Fruit fly (Drosophila melanogaster) whole organism, embryonic: ENCODE measurements around the gene Pa1.

Source experiments
- Blimp-1 ChIP-seq: fragments of 200-800 bp; sonication (Bioruptor generic); optimal IDR thresholded peaks from 3 replicates; lab custom pipeline; 2018; ENCODE audit warnings: missing biosample characterization, missing genetic modification characterization, mild to moderate bottlenecking, moderate library complexity, missing genetic modification reagents
- CG10147 ChIP-seq: fragments of 200-800 bp; sonication (Bioruptor generic); optimal IDR thresholded peaks from 2 replicates; lab custom pipeline; 2019; ENCODE audit warnings: missing biosample characterization, mild to moderate bottlenecking, missing genetic modification characterization, moderate library complexity
- CG10431 ChIP-seq: fragments of 200-800 bp; sonication (Bioruptor generic); optimal IDR thresholded peaks from 3 replicates; lab custom pipeline; 2018; ENCODE audit warnings: missing biosample characterization, mild to moderate bottlenecking, missing genetic modification characterization
- CG11093 ChIP-seq: fragments of 200-800 bp; sonication (Bioruptor generic); IDR thresholded peaks from 3 replicates; pipeline ENCODE4 v1.3.6; 2022; ENCODE audit warnings: missing biosample characterization, missing genetic modification characterization
- CG11560 ChIP-seq: fragments of 200-800 bp; sonication (Bioruptor generic); IDR thresholded peaks from 3 replicates; pipeline ENCODE4 v1.3.6; 2022; ENCODE audit warnings: missing biosample characterization, missing genetic modification characterization
- CG12299 ChIP-seq: fragments of 200-800 bp; sonication (Bioruptor generic); optimal IDR thresholded peaks from 2 replicates; lab custom pipeline; 2018; ENCODE audit warnings: missing biosample characterization, mild to moderate bottlenecking, missing genetic modification characterization
- CG12769 ChIP-seq: fragments of 200-800 bp; sonication (Bioruptor generic); optimal IDR thresholded peaks from 2 replicates; lab custom pipeline; 2019; ENCODE audit warnings: missing biosample characterization, mild to moderate bottlenecking, missing genetic modification characterization, moderate library complexity
- CG13624 ChIP-seq: fragments of 200-800 bp; sonication (Bioruptor generic); optimal IDR thresholded peaks from 2 replicates; lab custom pipeline; 2016; ENCODE audit warnings: missing biosample characterization, missing genetic modification characterization
- CG14860 ChIP-seq: fragments of 200-800 bp; sonication (Bioruptor generic); IDR thresholded peaks from 3 replicates; pipeline ENCODE4 v1.3.6; 2022; ENCODE audit warnings: missing biosample characterization, missing genetic modification characterization; ENCODE audit not compliant: partially characterized antibody
- CG15601 ChIP-seq: fragments of 200-800 bp; sonication (Bioruptor generic); optimal IDR thresholded peaks from 3 replicates; lab custom pipeline; 2019; ENCODE audit warnings: missing biosample characterization, mild to moderate bottlenecking, missing genetic modification characterization, moderate library complexity
- CG17385 ChIP-seq: fragments of 200-800 bp; sonication (Bioruptor generic); optimal IDR thresholded peaks from 3 replicates; lab custom pipeline; 2018; ENCODE audit warnings: missing biosample characterization, mild to moderate bottlenecking, missing genetic modification characterization
- CG32532 ChIP-seq: fragments of 200-800 bp; sonication (Bioruptor generic); IDR thresholded peaks from 2 replicates; pipeline ENCODE4 v1.3.6; 2022; ENCODE audit warnings: missing biosample characterization, missing genetic modification characterization
- CG32767 ChIP-seq: fragments of 200-800 bp; sonication (Bioruptor generic); IDR thresholded peaks from 2 replicates; pipeline ENCODE4 v1.3.6; 2022; ENCODE audit warnings: missing biosample characterization, missing genetic modification characterization
- CG34422 ChIP-seq: fragments of 200-800 bp; sonication (Bioruptor generic); IDR thresholded peaks from 3 replicates; pipeline ENCODE4 v1.3.6; 2022; ENCODE audit warnings: missing biosample characterization, missing genetic modification characterization
- Dref ChIP-seq: fragments of 200-800 bp; sonication (Bioruptor generic); IDR thresholded peaks from 2 replicates; pipeline ENCODE4 v1.3.6; 2022; ENCODE audit warnings: missing biosample characterization, missing genetic modification characterization
- Drgx ChIP-seq: fragments of 200-800 bp; sonication (Bioruptor generic); IDR thresholded peaks from 2 replicates; pipeline ENCODE4 v1.3.6; 2022; ENCODE audit warnings: missing biosample characterization, missing genetic modification characterization
- E2f2 ChIP-seq: fragments of 200-800 bp; sonication (Bioruptor generic); IDR thresholded peaks from 2 replicates; pipeline ENCODE4 v1.3.6; 2022; ENCODE audit warnings: missing biosample characterization, missing genetic modification characterization
- Ets65A ChIP-seq: fragments of 200-800 bp; sonication (Bioruptor generic); peaks from one replicate; lab custom pipeline; 2016; ENCODE audit warnings: missing biosample characterization, missing genetic modification characterization
- Gug ChIP-seq: fragments of 200-800 bp; sonication (Bioruptor generic); IDR thresholded peaks from 4 replicates; pipeline ENCODE4 v1.3.6; 2022; ENCODE audit warnings: missing biosample characterization, missing genetic modification characterization
- Lhr ChIP-seq: fragments of 200-800 bp; sonication (Bioruptor generic); optimal IDR thresholded peaks from 3 replicates; lab custom pipeline; 2017; ENCODE audit warnings: mild to moderate bottlenecking, missing biosample characterization, missing genetic modification reagents, missing genetic modification characterization
- NC2α ChIP-seq: fragments of 200-800 bp; sonication (Bioruptor generic); optimal IDR thresholded peaks from 2 replicates; lab custom pipeline; 2016; ENCODE audit warnings: missing biosample characterization, missing genetic modification characterization
- NC2β ChIP-seq: fragments of 200-800 bp; sonication (Bioruptor generic); optimal IDR thresholded peaks from 2 replicates; lab custom pipeline; 2016; ENCODE audit warnings: missing biosample characterization, missing genetic modification characterization
- NFAT ChIP-seq: fragments of 200-800 bp; sonication (Bioruptor generic); IDR thresholded peaks from 2 replicates; pipeline ENCODE4 v1.3.6; 2022; ENCODE audit warnings: missing biosample characterization, missing genetic modification characterization
- Pdp1 ChIP-seq, 2 experiments: fragments of 200-800 bp; sonication (Bioruptor generic); optimal IDR thresholded peaks; 3 replicates each; lab custom pipeline; 2016; ENCODE audit warnings: missing biosample characterization in 2 of 2, missing genetic modification characterization in 2 of 2, mild to moderate bottlenecking in 1 of 2, moderate library complexity in 1 of 2
- Sry-β ChIP-seq: fragments of 200-800 bp; sonication (Bioruptor generic); optimal IDR thresholded peaks from 2 replicates; lab custom pipeline; 2018; ENCODE audit warnings: missing biosample characterization, mild to moderate bottlenecking, missing genetic modification characterization, moderate library complexity
- Trl ChIP-seq, 3 experiments: fragments of >200 bp in 2 of 3; fragments of 200-800 bp in 1 of 3; sonication (Bioruptor generic) in 1 of 3; optimal IDR thresholded peaks; 2 replicates in 1 of 3; 3 replicates in 2 of 3; lab custom pipeline; 2016 to 2017; ENCODE audit warnings: missing biosample characterization in 1 of 3, missing genetic modification characterization in 1 of 3
- btn ChIP-seq: fragments of 200-800 bp; sonication (Bioruptor generic); optimal IDR thresholded peaks from 2 replicates; lab custom pipeline; 2016; ENCODE audit warnings: missing biosample characterization, missing genetic modification characterization
- cato ChIP-seq: fragments of 200-800 bp; sonication (Bioruptor generic); optimal IDR thresholded peaks from 2 replicates; lab custom pipeline; 2016; ENCODE audit warnings: missing biosample characterization, missing genetic modification characterization, borderline replicate concordance
- chinmo ChIP-seq: fragments of 200-800 bp; sonication (Bioruptor generic); IDR thresholded peaks from 4 replicates; pipeline ENCODE4 v1.3.6; 2022; ENCODE audit warnings: missing biosample characterization, missing genetic modification characterization; ENCODE audit not compliant: partially characterized antibody
- crc ChIP-seq: fragments of 200-800 bp; sonication (Bioruptor generic); optimal IDR thresholded peaks from 2 replicates; lab custom pipeline; 2016; ENCODE audit warnings: missing biosample characterization, missing genetic modification characterization
- dm ChIP-seq: fragments of 200-800 bp; sonication (Bioruptor generic); optimal IDR thresholded peaks from 3 replicates; lab custom pipeline; 2016; ENCODE audit warnings: missing biosample characterization, missing genetic modification characterization
- dysf ChIP-seq: fragments of 200-800 bp; sonication (Bioruptor generic); IDR thresholded peaks from 3 replicates; pipeline ENCODE4 v1.3.6; 2022; ENCODE audit warnings: missing biosample characterization, missing genetic modification characterization
- esg ChIP-seq: fragments of 200-800 bp; sonication (Bioruptor generic); conservative IDR thresholded peaks from 2 replicates; pipeline ENCODE4 v1.3.6; 2022; ENCODE audit warnings: missing biosample characterization, missing genetic modification characterization
- fd3F ChIP-seq: fragments of 200-800 bp; sonication (Bioruptor generic); optimal IDR thresholded peaks from 2 replicates; lab custom pipeline; 2018; ENCODE audit warnings: missing biosample characterization, mild to moderate bottlenecking, missing genetic modification characterization, moderate library complexity
- fd96Cb ChIP-seq: fragments of 200-800 bp; sonication (Bioruptor generic); optimal IDR thresholded peaks from 2 replicates; lab custom pipeline; 2018; ENCODE audit warnings: missing biosample characterization, mild to moderate bottlenecking, missing genetic modification characterization, moderate library complexity
- gt ChIP-seq: fragments of 200-800 bp; sonication (Bioruptor generic); IDR thresholded peaks from 2 replicates; pipeline ENCODE4 v1.3.6; 2022; ENCODE audit warnings: missing biosample characterization, missing genetic modification characterization
- h ChIP-seq: fragments of >200 bp; optimal IDR thresholded peaks from 2 replicates; lab custom pipeline; 2017
- inv ChIP-seq: fragments of 200-800 bp; sonication (Bioruptor generic); IDR thresholded peaks from 2 replicates; pipeline ENCODE4 v1.3.6; 2022; ENCODE audit warnings: missing biosample characterization, missing genetic modification characterization; ENCODE audit not compliant: partially characterized antibody
- jigr1 ChIP-seq: fragments of 200-800 bp; sonication (Bioruptor generic); IDR thresholded peaks from 3 replicates; pipeline ENCODE4 v1.3.6; 2022; ENCODE audit warnings: missing biosample characterization, missing genetic modification characterization
- klu ChIP-seq: fragments of 200-800 bp; sonication (Bioruptor generic); IDR thresholded peaks from 2 replicates; pipeline ENCODE4 v1.3.6; 2022; ENCODE audit warnings: missing biosample characterization, missing genetic modification characterization
- maf-S ChIP-seq: fragments of 200-800 bp; sonication (Bioruptor generic); optimal IDR thresholded peaks from 2 replicates; lab custom pipeline; 2016; ENCODE audit warnings: missing biosample characterization, missing genetic modification characterization
- p53 ChIP-seq: fragments of 200-800 bp; sonication (Bioruptor generic); optimal IDR thresholded peaks from 2 replicates; lab custom pipeline; 2016; ENCODE audit warnings: missing biosample characterization, missing genetic modification characterization
- pzg ChIP-seq: fragments of 200-800 bp; sonication (Bioruptor generic); optimal IDR thresholded peaks from 3 replicates; lab custom pipeline; 2018; ENCODE audit warnings: missing biosample characterization, mild to moderate bottlenecking, missing genetic modification characterization, moderate library complexity
- ranshi ChIP-seq: fragments of 200-800 bp; sonication (Bioruptor generic); IDR thresholded peaks from 2 replicates; pipeline ENCODE4 v1.3.6; 2022; ENCODE audit warnings: missing biosample characterization, missing genetic modification characterization
- repo ChIP-seq: fragments of 200-800 bp; sonication (Bioruptor generic); optimal IDR thresholded peaks from 2 replicates; lab custom pipeline; 2016; ENCODE audit warnings: missing biosample characterization, missing genetic modification characterization
- rib ChIP-seq: fragments of 200-800 bp; sonication (Bioruptor generic); IDR thresholded peaks from 2 replicates; pipeline ENCODE4 v1.3.6; 2022; ENCODE audit warnings: missing biosample characterization, missing genetic modification characterization
- salm ChIP-seq: fragments of 200-800 bp; sonication (Bioruptor generic); optimal IDR thresholded peaks from 2 replicates; lab custom pipeline; 2018; ENCODE audit warnings: missing biosample characterization, mild to moderate bottlenecking, missing genetic modification characterization
- schlank ChIP-seq: fragments of 200-800 bp; sonication (Bioruptor generic); optimal IDR thresholded peaks from 2 replicates; lab custom pipeline; 2018; ENCODE audit warnings: missing biosample characterization, mild to moderate bottlenecking, missing genetic modification characterization
- sug ChIP-seq: fragments of 200-800 bp; optimal IDR thresholded peaks from 2 replicates; lab custom pipeline; 2019; ENCODE audit warnings: missing biosample characterization, mild to moderate bottlenecking, missing genetic modification characterization, moderate library complexity
- tio ChIP-seq: fragments of 200-800 bp; sonication (Bioruptor generic); optimal IDR thresholded peaks from 2 replicates; lab custom pipeline; 2017; ENCODE audit warnings: missing biosample characterization, missing genetic modification characterization, inconsistent platforms
- tna ChIP-seq: fragments of 200-800 bp; sonication (Bioruptor generic); IDR thresholded peaks from 2 replicates; pipeline ENCODE4 v1.3.6; 2022; ENCODE audit warnings: missing biosample characterization, missing genetic modification characterization; ENCODE audit not compliant: partially characterized antibody
- wor ChIP-seq: fragments of 200-800 bp; sonication (Bioruptor generic); IDR thresholded peaks from 2 replicates; pipeline ENCODE4 v1.3.6; 2022; ENCODE audit warnings: missing biosample characterization, missing genetic modification characterization

The Pa1 gene

dm6 chrX:11342168-11342567, 16.9 kb upstream of the Pa1 start:
- TF ChIP-seq dysf (GFP tag; lab: Robert Waterston, UW) (peak; percentile 27; the same call in 1 of the 3 replicates), NC2α (GFP tag; lab: Kevin White, UChicago) (no peak), pzg (GFP tag; lab: Kevin White, UChicago) (no peak), btn (GFP tag; lab: Kevin White, UChicago) (no peak), schlank (tag; lab: Kevin White, UChicago) (no peak), Trl (optimal IDR thresholded peaks at IDR 0.05; lab: Kevin White, UChicago) (no peak), Trl (GFP tag; optimal IDR thresholded peaks at IDR 0.05; lab: Kevin White, UChicago) (no peak), fd3F (GFP tag; lab: Kevin White, UChicago) (no peak), CG32767 (GFP tag; lab: Robert Waterston, UW) (no peak), tna (GFP tag; lab: Robert Waterston, UW) (no peak), Ets65A (GFP tag; lab: Kevin White, UChicago) (no peak), CG14860 (GFP tag; lab: Robert Waterston, UW) (no peak), inv (no peak), CG13624 (GFP tag; lab: Kevin White, UChicago) (no peak), Dref (GFP tag; lab: Robert Waterston, UW) (no peak), chinmo (GFP tag; lab: Robert Waterston, UW) (0 out of 4 replicates have a peak, but pooled peaks have one; percentile 9), gt (GFP tag; lab: Robert Waterston, UW) (no peak), Pdp1 (GFP tag; optimal IDR thresholded peaks at IDR 0.05; lab: Kevin White, UChicago) (peak in 1 of 2 experiments; percentile 14), crc (GFP tag; lab: Kevin White, UChicago) (no peak), NFAT (GFP tag; lab: Robert Waterston, UW) (no peak), CG34422 (GFP tag; lab: Robert Waterston, UW) (no peak), CG10431 (no peak), CG15601 (no peak), Drgx (0 out of 2 replicates have a peak, but pooled peaks have one; percentile 14), rib (no peak), cato (GFP tag; lab: Kevin White, UChicago) (no peak), CG10147 (GFP tag; lab: Kevin White, UChicago) (no peak), fd96Cb (no peak), CG12769 (tag; lab: Kevin White, UChicago) (peak; percentile 20), CG12299 (tag; lab: Kevin White, UChicago) (no peak), CG11093 (GFP tag; lab: Robert Waterston, UW) (no peak), maf-S (no peak), klu (GFP tag; lab: Robert Waterston, UW) (no peak), CG11560 (no peak), wor (no peak), salm (tag; lab: Kevin White, UChicago) (no peak), CG32532 (0 out of 2 replicates have a peak, but pooled peaks have one; percentile 5), jigr1 (GFP tag; lab: Robert Waterston, UW) (no peak), p53 (no peak), esg (GFP tag; lab: Robert Waterston, UW) (no peak), ranshi (no peak), sug (tag; lab: Kevin White, UChicago) (no peak), Lhr (GFP tag; lab: Kevin White, UChicago) (no peak), Blimp-1 (no peak), E2f2 (no peak), NC2β (no peak), CG17385 (GFP tag; lab: Kevin White, UChicago) (no peak), h (lab: Kevin White, UChicago) (no peak), dm (no peak), Gug (GFP tag; lab: Robert Waterston, UW) (no peak), Sry-β (no peak), tio (GFP tag; lab: Kevin White, UChicago) (no peak), repo (GFP tag; lab: Kevin White, UChicago) (no peak)
